Fruit fly (Drosophila melanogaster) whole organism: ENCODE results near the gene CG31778.

ENCODE experiments used
- CG8478 ChIP-seq: fragments of >200 bp; optimal IDR thresholded peaks from 2 replicates; lab custom pipeline; 2018; ENCODE audit warnings: inconsistent platforms
- Dll ChIP-seq: fragments of >200 bp; optimal IDR thresholded peaks from 2 replicates; lab custom pipeline; 2017
- EcR ChIP-seq, 2 experiments: fragments of >200 bp; optimal IDR thresholded peaks; 2 replicates each; lab custom pipeline; 2017; ENCODE audit warnings: missing biosample characterization in 2 of 2, missing genetic modification characterization in 2 of 2, missing genetic modification reagents in 2 of 2
- pan ChIP-seq: fragments of >200 bp; optimal IDR thresholded peaks from 2 replicates; lab custom pipeline; 2017
- psq ChIP-seq: fragments of >200 bp; optimal IDR thresholded peaks from 2 replicates; lab custom pipeline; 2017
- usp ChIP-seq: fragments of >200 bp; optimal IDR thresholded peaks from 2 replicates; lab custom pipeline; 2017; ENCODE audit warnings: missing biosample characterization, missing genetic modification characterization, mixed read lengths

dm6 chr2L:3662307-3662795 is 42.9 kb downstream of the CG31778 start, which contains the start of gene Drgx:
- TF ChIP-seq CG8478 (lab: Kevin White, UChicago) (no peak), Dll (lab: Kevin White, UChicago) (no peak), psq (no peak), pan (lab: Kevin White, UChicago) (no peak), usp (GFP tag; lab: Kevin White, UChicago) (no peak), EcR (GFP tag; optimal IDR thresholded peaks at IDR 0.05; lab: Kevin White, UChicago) (no peak)
